Worm (Caenorhabditis elegans) whole organism, L4 larva: Measurements from ENCODE around the gene W04D2.4.
A peak's percentile ranks its signal among the peaks of the same experiment; 100 is the strongest.

Experiments used
- D1046.2 ChIP-seq: fragments of 200-800 bp; sonication (Bioruptor generic); IDR thresholded peaks from 2 replicates; pipeline ENCODE4 v1.3.6; 2022; ENCODE audit warnings: missing genetic modification characterization, missing compliant biosample characterization
- F44E2.7 ChIP-seq: fragments of 200-800 bp; sonication (Bioruptor generic); IDR thresholded peaks from 2 replicates; pipeline ENCODE4 v2.1.2; 2022; ENCODE audit warnings: missing genetic modification characterization, missing compliant biosample characterization
- F49E8.2 ChIP-seq: sonication (generic microtip); optimal IDR thresholded peaks from 2 replicates; lab custom pipeline; 2016; ENCODE audit warnings: missing compliant biosample characterization, mild to moderate bottlenecking, missing genetic modification characterization, borderline replicate concordance
- T20F7.1 ChIP-seq: fragments of 200-800 bp; sonication (Bioruptor generic); optimal IDR thresholded peaks from 2 replicates; lab custom pipeline; 2018; ENCODE audit warnings: mild to moderate bottlenecking, missing genetic modification characterization, missing compliant biosample characterization
- Y5F2A.4 ChIP-seq: fragments of 200-800 bp; sonication (Bioruptor generic); optimal IDR thresholded peaks from 2 replicates; lab custom pipeline; 2018; ENCODE audit warnings: mild to moderate bottlenecking, missing genetic modification characterization, missing compliant biosample characterization
- Y75B8A.6 ChIP-seq: fragments of 200-800 bp; sonication (Bioruptor generic); IDR thresholded peaks from 2 replicates; pipeline ENCODE4 v1.3.6; 2022; ENCODE audit warnings: missing genetic modification reagents, missing genetic modification characterization, missing compliant biosample characterization
- ZK337.2 ChIP-seq: fragments of 200-800 bp; sonication (Bioruptor generic); IDR thresholded peaks from 2 replicates; pipeline ENCODE4 v1.3.6; 2022; ENCODE audit warnings: missing genetic modification reagents, missing genetic modification characterization, missing compliant biosample characterization
- aly-2 ChIP-seq: sonication (generic microtip); optimal IDR thresholded peaks from 2 replicates; lab custom pipeline; 2018; ENCODE audit warnings: missing biosample characterization, missing genetic modification characterization
- ama-1 ChIP-seq: fragments of 150-350 bp; optimal IDR thresholded peaks from 2 replicates; lab custom pipeline; 2014; ENCODE audit warnings: inconsistent platforms, mixed read lengths
- attf-4 ChIP-seq: sonication (generic microtip); optimal IDR thresholded peaks from 3 replicates; lab custom pipeline; 2017; ENCODE audit warnings: missing biosample characterization, missing genetic modification characterization
- ceh-32 ChIP-seq: sonication (generic microtip); optimal IDR thresholded peaks from 2 replicates; lab custom pipeline; 2016; ENCODE audit warnings: mild to moderate bottlenecking, missing genetic modification characterization, missing compliant biosample characterization; ENCODE audit not compliant: poor library complexity
- ceh-44 ChIP-seq: fragments of 200-800 bp; sonication (Bioruptor generic); IDR thresholded peaks from 2 replicates; pipeline ENCODE4 v1.3.6; 2022; ENCODE audit warnings: missing genetic modification reagents, missing genetic modification characterization, missing compliant biosample characterization
- ceh-62 ChIP-seq: sonication (generic microtip); optimal IDR thresholded peaks from 2 replicates; lab custom pipeline; 2017; ENCODE audit warnings: missing biosample characterization, missing genetic modification characterization
- ces-1 ChIP-seq: fragments of 150-350 bp; sonication (generic microtip); optimal IDR thresholded peaks from 4 replicates; lab custom pipeline; 2014; ENCODE audit warnings: missing biosample characterization, missing genetic modification reagents, missing genetic modification characterization
- ctbp-1 ChIP-seq: fragments of 200-800 bp; sonication (Bioruptor generic); IDR thresholded peaks from 2 replicates; pipeline ENCODE4 v1.3.6; 2022; ENCODE audit warnings: missing genetic modification reagents, missing genetic modification characterization, missing compliant biosample characterization
- dmd-9 ChIP-seq: fragments of 200-800 bp; sonication (Bioruptor generic); IDR thresholded peaks from 2 replicates; pipeline ENCODE4 v1.3.6; 2022; ENCODE audit warnings: missing genetic modification reagents, missing genetic modification characterization, missing compliant biosample characterization
- egl-43 ChIP-seq: fragments of 200-800 bp; sonication (Bioruptor generic); IDR thresholded peaks from 2 replicates; pipeline ENCODE4 v1.3.6; 2022; ENCODE audit warnings: missing genetic modification reagents, missing genetic modification characterization, missing compliant biosample characterization
- hif-1 ChIP-seq, 2 experiments: sonication (generic microtip); optimal IDR thresholded peaks; 2 replicates each; lab custom pipeline; 2016 to 2017; ENCODE audit warnings: missing compliant biosample characterization in 2 of 2, missing genetic modification characterization in 2 of 2, missing genetic modification reagents in 2 of 2, missing genotype in 2 of 2, mild to moderate bottlenecking in 1 of 2
- hlh-11 ChIP-seq: fragments of 200-800 bp; sonication (Bioruptor generic); optimal IDR thresholded peaks from 2 replicates; lab custom pipeline; 2018; ENCODE audit warnings: mild to moderate bottlenecking, missing genetic modification characterization, missing compliant biosample characterization
- hlh-30 ChIP-seq: sonication (generic microtip); optimal IDR thresholded peaks from 2 replicates; lab custom pipeline; 2017; ENCODE audit warnings: antibody characterized with exemption, mild to moderate bottlenecking, missing genetic modification characterization, missing compliant biosample characterization; ENCODE audit not compliant: insufficient read depth
- lim-7 ChIP-seq: fragments of 200-800 bp; sonication (Bioruptor generic); IDR thresholded peaks from 2 replicates; pipeline ENCODE4 v1.3.6; 2022; ENCODE audit warnings: missing genetic modification characterization, missing compliant biosample characterization
- lin-39 ChIP-seq: fragments of 150-350 bp; optimal IDR thresholded peaks from 2 replicates; lab custom pipeline; 2014; ENCODE audit warnings: missing biosample characterization, missing genetic modification reagents, missing genetic modification characterization
- madf-5 ChIP-seq, 2 experiments: fragments of 200-800 bp; sonication (Bioruptor generic); IDR thresholded peaks; 2 replicates each; pipeline ENCODE4 v1.3.6; 2022; ENCODE audit warnings: missing compliant biosample characterization in 2 of 2, missing genetic modification characterization in 2 of 2
- madf-9 ChIP-seq: fragments of 200-800 bp; sonication (Bioruptor generic); conservative IDR thresholded peaks from 2 replicates; pipeline ENCODE4 v1.3.6; 2022; ENCODE audit warnings: missing genetic modification reagents, missing genetic modification characterization, missing compliant biosample characterization
- mdt-29 ChIP-seq: fragments of 200-800 bp; sonication (Bioruptor generic); IDR thresholded peaks from 2 replicates; pipeline ENCODE4 v1.3.6; 2022; ENCODE audit warnings: missing genetic modification reagents, missing genetic modification characterization, missing compliant biosample characterization
- mep-1 ChIP-seq: fragments of 150-350 bp; sonication (generic microtip); optimal IDR thresholded peaks from 3 replicates; lab custom pipeline; 2014; ENCODE audit warnings: missing biosample characterization, missing genetic modification characterization
- mes-2 ChIP-seq: sonication (generic microtip); optimal IDR thresholded peaks from 2 replicates; lab custom pipeline; 2016; ENCODE audit warnings: missing genotype, mild to moderate bottlenecking, missing genetic modification characterization, missing compliant biosample characterization; ENCODE audit not compliant: poor library complexity, severe bottlenecking
- mxl-2 ChIP-seq: fragments of 200-800 bp; sonication (Bioruptor generic); conservative IDR thresholded peaks from 2 replicates; pipeline ENCODE4 v1.3.6; 2022; ENCODE audit warnings: missing genetic modification reagents, missing genetic modification characterization, missing compliant biosample characterization
- nhr-10 ChIP-seq: fragments of 150-350 bp; optimal IDR thresholded peaks from 2 replicates; lab custom pipeline; 2014; ENCODE audit warnings: missing biosample characterization, missing genetic modification characterization
- nhr-102 ChIP-seq: sonication (generic microtip); optimal IDR thresholded peaks from 2 replicates; lab custom pipeline; 2016; ENCODE audit warnings: mild to moderate bottlenecking, missing genetic modification characterization, moderate library complexity, missing compliant biosample characterization
- nhr-11 ChIP-seq: fragments of 150-350 bp; optimal IDR thresholded peaks from 2 replicates; lab custom pipeline; 2014; ENCODE audit warnings: missing biosample characterization, missing genetic modification characterization
- nhr-111 ChIP-seq: fragments of 200-800 bp; sonication (Bioruptor generic); optimal IDR thresholded peaks from 2 replicates; lab custom pipeline; 2018; ENCODE audit warnings: mild to moderate bottlenecking, missing genetic modification characterization, missing compliant biosample characterization
- nhr-237 ChIP-seq: sonication (generic microtip); optimal IDR thresholded peaks from 2 replicates; lab custom pipeline; 2017; ENCODE audit warnings: missing biosample characterization, missing genetic modification characterization
- nhr-41 ChIP-seq: fragments of 200-800 bp; sonication (Bioruptor generic); IDR thresholded peaks from 2 replicates; pipeline ENCODE4 v1.3.6; 2022; ENCODE audit warnings: missing genetic modification reagents, missing genetic modification characterization, missing compliant biosample characterization
- nhr-48 ChIP-seq: sonication (generic microtip); optimal IDR thresholded peaks from 2 replicates; lab custom pipeline; 2016; ENCODE audit warnings: mild to moderate bottlenecking, missing genetic modification characterization, missing compliant biosample characterization
- pha-4 ChIP-seq, 2 experiments: fragments of 150-350 bp in 1 of 2; fragments of 200-800 bp in 1 of 2; sonication (Bioruptor generic) in 1 of 2; IDR thresholded peaks in 1 of 2; optimal IDR thresholded peaks in 1 of 2; 2 replicates each; pipeline versions ENCODE4 v1.3.6 to Lab custom; 2014 to 2022; ENCODE audit warnings: missing genetic modification characterization in 2 of 2, missing genetic modification reagents in 2 of 2, missing biosample characterization in 1 of 2, missing compliant biosample characterization in 1 of 2
- php-3 ChIP-seq: fragments of 200-800 bp; sonication (Bioruptor generic); IDR thresholded peaks from 2 replicates; pipeline ENCODE4 v1.3.6; 2022; ENCODE audit warnings: missing genetic modification reagents, missing genetic modification characterization, missing compliant biosample characterization
- pqm-1 ChIP-seq: sonication (generic microtip); optimal IDR thresholded peaks from 2 replicates; lab custom pipeline; 2017; ENCODE audit warnings: missing biosample characterization, missing genetic modification characterization
- snpc-1.2 ChIP-seq: fragments of 200-800 bp; sonication (Bioruptor generic); IDR thresholded peaks from 2 replicates; pipeline ENCODE4 v1.3.6; 2022; ENCODE audit warnings: missing genetic modification reagents, missing genetic modification characterization, missing compliant biosample characterization
- spr-3 ChIP-seq: fragments of 200-800 bp; sonication (Bioruptor generic); optimal IDR thresholded peaks from 2 replicates; lab custom pipeline; 2018; ENCODE audit warnings: mild to moderate bottlenecking, missing genetic modification characterization, missing compliant biosample characterization
- unc-39 ChIP-seq: sonication (generic microtip); optimal IDR thresholded peaks from 2 replicates; lab custom pipeline; 2017; ENCODE audit warnings: missing biosample characterization, missing genetic modification characterization

The W04D2.4 gene

DNA sequence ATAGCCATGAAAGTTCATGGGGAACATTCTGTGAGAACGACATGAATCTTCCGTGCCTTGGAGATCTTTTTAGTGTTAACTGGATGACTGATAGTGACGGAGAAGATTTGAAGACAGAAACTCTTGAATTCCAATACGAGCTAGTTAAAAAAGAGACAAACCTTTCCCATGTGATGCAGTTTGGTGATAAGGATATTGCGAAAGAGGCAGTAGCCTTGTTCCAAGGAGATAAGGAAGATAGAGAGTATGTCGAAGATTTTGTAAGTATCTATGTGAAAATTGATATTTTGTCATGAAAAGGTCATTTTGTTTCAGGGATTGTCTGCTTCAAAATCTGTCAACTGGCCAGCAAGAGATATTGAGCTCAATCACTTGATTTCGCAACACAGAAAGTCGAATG, 16.3 kb upstream of the W04D2.4 start (continued):
- no peak for TF ChIP-seq T20F7.1 (GFP tag; lab: Kevin White, UChicago)
- no peak for TF ChIP-seq Y75B8A.6 (GFP tag; lab: Robert Waterston, UW)
- no peak for TF ChIP-seq nhr-111 (GFP tag; lab: Kevin White, UChicago)
- TF ChIP-seq ces-1 (GFP tag; lab: Kevin White, UChicago): no peak
- TF ChIP-seq spr-3 (GFP tag; lab: Kevin White, UChicago): no peak
- TF ChIP-seq attf-4 (tag; lab: Kevin White, UChicago): no peak
- no peak for TF ChIP-seq aly-2 (tag; lab: Kevin White, UChicago)
- no peak for TF ChIP-seq dmd-9 (GFP tag; lab: Robert Waterston, UW)
- TF ChIP-seq egl-43 (GFP tag; lab: Robert Waterston, UW): no peak
- TF ChIP-seq nhr-41 (GFP tag; lab: Robert Waterston, UW): no peak
- no peak for TF ChIP-seq nhr-102 (tag; lab: Kevin White, UChicago)
- TF ChIP-seq mxl-2 (GFP tag; lab: Robert Waterston, UW): no peak
- no peak for TF ChIP-seq ama-1 (lab: Kevin White, UChicago)
- no peak for TF ChIP-seq ceh-62 (tag; lab: Kevin White, UChicago)
- peak; percentile 37 for TF ChIP-seq mes-2
- no peak for TF ChIP-seq lim-7 (GFP tag; lab: Robert Waterston, UW)
- no peak for TF ChIP-seq Y5F2A.4 (GFP tag; lab: Kevin White, UChicago)
- TF ChIP-seq ZK337.2 (GFP tag; lab: Robert Waterston, UW): no peak
- no peak for TF ChIP-seq nhr-237 (tag; lab: Kevin White, UChicago)
- TF ChIP-seq ctbp-1 (GFP tag; lab: Robert Waterston, UW): no peak
- TF ChIP-seq snpc-1.2 (GFP tag; lab: Robert Waterston, UW): no peak
- TF ChIP-seq lin-39 (tag; lab: Kevin White, UChicago): no peak
- no peak for TF ChIP-seq F49E8.2 (tag; lab: Kevin White, UChicago)
- no peak for TF ChIP-seq F44E2.7
- peak; percentile 51 for TF ChIP-seq pqm-1 (tag; lab: Kevin White, UChicago)
- TF ChIP-seq madf-5 (GFP tag; IDR thresholded peaks at IDR 0.05; lab: Robert Waterston, UW): no peak
- no peak for TF ChIP-seq madf-9
- TF ChIP-seq D1046.2 (GFP tag; lab: Robert Waterston, UW): no peak
- TF ChIP-seq nhr-48: no peak
- TF ChIP-seq pha-4 (GFP tag; IDR thresholded peaks at IDR 0.05; lab: Robert Waterston, UW): no peak
- TF ChIP-seq pha-4 (tag; optimal IDR thresholded peaks at IDR 0.05; lab: Kevin White, UChicago): no peak
- TF ChIP-seq hif-1 (tag; optimal IDR thresholded peaks at IDR 0.05; lab: Kevin White, UChicago): no peak
- no peak for TF ChIP-seq nhr-10 (tag; lab: Kevin White, UChicago)
- TF ChIP-seq hlh-11 (tag; lab: Kevin White, UChicago): peak; percentile 33
- no peak for TF ChIP-seq php-3 (GFP tag; lab: Robert Waterston, UW)
- peak; percentile 12 for TF ChIP-seq nhr-11 (tag; lab: Kevin White, UChicago)
- TF ChIP-seq unc-39 (tag; lab: Kevin White, UChicago): no peak
- no peak for TF ChIP-seq ceh-44 (GFP tag; lab: Robert Waterston, UW)
- TF ChIP-seq mdt-29: no peak
- TF ChIP-seq ceh-32 (tag; lab: Kevin White, UChicago): no peak
- TF ChIP-seq hlh-30 (tag; lab: Kevin White, UChicago): no peak
- TF ChIP-seq mep-1 (tag; lab: Kevin White, UChicago): no peak
